Worm (Caenorhabditis elegans): Measurements from ENCODE around the gene irld-26.

The irld-26 gene

ce11 chrV:16225524-16226116 lies 20.6 kb downstream of the irld-26 start:
- TF ChIP-seq lsy-27 (tag; optimal IDR thresholded peaks at IDR 0.05; ENCODE audit: borderline replicate concordance, insufficient read depth) (peak; percentile 21), madf-3 (GFP tag; IDR thresholded peaks at IDR 0.05) (no peak), snpc-4 (GFP tag; optimal IDR thresholded peaks at IDR 0.05) (peak; percentile 89), snpc-4 (tag; optimal IDR thresholded peaks at IDR 0.05) (peak; percentile 82 to 97 (median 92)), fkh-3 (tag; optimal IDR thresholded peaks at IDR 0.05) (no peak), let-526 (GFP tag; IDR thresholded peaks at IDR 0.05) (no peak), F49E8.2 (tag; optimal IDR thresholded peaks at IDR 0.05; ENCODE audit: insufficient read depth) (peak; percentile 62), nfyb-1 (GFP tag; IDR thresholded peaks at IDR 0.05) (peak; percentile 42; the same call in 1 of the 2 replicates), Y56A3A.18 (GFP tag; IDR thresholded peaks at IDR 0.05) (0 out of 2 replicates have a peak, but pooled peaks have one; percentile 40), snpc-3.4 (tag; optimal IDR thresholded peaks at IDR 0.05) (peak; percentile 74), rpc-1 (optimal IDR thresholded peaks at IDR 0.05) (no peak), rpc-1 (tag; optimal IDR thresholded peaks at IDR 0.05) (peak; percentile 3), C06A6.2 (GFP tag; conservative IDR thresholded peaks at IDR 0.05) (no peak), ztf-25 (GFP tag; IDR thresholded peaks at IDR 0.05) (no peak), B0261.1 (tag; optimal IDR thresholded peaks at IDR 0.05) (peak; percentile 21), lin-26 (GFP tag; IDR thresholded peaks at IDR 0.05) (peak; percentile 82), lin-54 (GFP tag; optimal IDR thresholded peaks at IDR 0.05) (peak; percentile 16), gei-17 (GFP tag; optimal IDR thresholded peaks at IDR 0.05) (no peak), ceh-79 (tag; optimal IDR thresholded peaks at IDR 0.05) (no peak), tbp1 (GFP tag; optimal IDR thresholded peaks at IDR 0.05) (peak; percentile 70), mel-28 (tag; optimal IDR thresholded peaks at IDR 0.05; ENCODE audit: borderline replicate concordance) (no peak), Y53G8AR.9 (GFP tag; conservative IDR thresholded peaks at IDR 0.05) (0 out of 2 replicates have a peak, but pooled peaks have one; percentile 44), rec-8 (tag; optimal IDR thresholded peaks at IDR 0.05) (no peak), rcor-1 (GFP tag; IDR thresholded peaks at IDR 0.05) (0 out of 2 replicates have a peak, but pooled peaks have one; percentile 26), attf-6 (GFP tag; IDR thresholded peaks at IDR 0.05) (peak; percentile 96), B0019.2 (GFP tag; conservative IDR thresholded peaks at IDR 0.05) (no peak), snpc-1.1 (tag; optimal IDR thresholded peaks at IDR 0.05; ENCODE audit: insufficient read depth) (peak; percentile 92), B0336.3 (GFP tag; IDR thresholded peaks at IDR 0.05) (peak; percentile 65), zfh-2 (GFP tag; conservative IDR thresholded peaks at IDR 0.05) (0 out of 2 replicates have a peak, but pooled peaks have one; percentile 20), somi-1 (GFP tag; optimal IDR thresholded peaks at IDR 0.05) (no peak), T26A5.8 (tag; optimal IDR thresholded peaks at IDR 0.05) (no peak), F10E7.11 (tag; optimal IDR thresholded peaks at IDR 0.05) (no peak), ceh-100 (GFP tag; IDR thresholded peaks at IDR 0.05) (peak; percentile 40; the same call in 1 of the 2 replicates), F33H1.4 (GFP tag; IDR thresholded peaks at IDR 0.05) (peak; percentile 14; the same call in 1 of the 2 replicates), xnd-1 (tag; optimal IDR thresholded peaks at IDR 0.05) (peak; percentile 24), ets-4 (GFP tag; optimal IDR thresholded peaks at IDR 0.05) (no peak), ZK185.1 (tag; optimal IDR thresholded peaks at IDR 0.05; ENCODE audit: poor library complexity, severe bottlenecking) (no peak), ztf-6 (GFP tag; IDR thresholded peaks at IDR 0.05) (no peak), aptf-2 (GFP tag; conservative IDR thresholded peaks at IDR 0.05) (0 out of 2 replicates have a peak, but pooled peaks have one; percentile 29), C17E4.6 (GFP tag; IDR thresholded peaks at IDR 0.05) (no peak), lsl-1 (GFP tag; optimal IDR thresholded peaks at IDR 0.05) (peak; percentile 64), unc-130 (GFP tag; optimal IDR thresholded peaks at IDR 0.05) (peak; percentile 13), Y79H2A.3 (GFP tag; conservative IDR thresholded peaks at IDR 0.05) (no peak), egrh-3 (GFP tag; IDR thresholded peaks at IDR 0.05) (0 out of 2 replicates have a peak, but pooled peaks have one; percentile 28), madf-8 (GFP tag; conservative IDR thresholded peaks at IDR 0.05) (0 out of 2 replicates have a peak, but pooled peaks have one; percentile 11), aptf-3 (GFP tag; IDR thresholded peaks at IDR 0.05) (no peak), ztf-18 (tag; optimal IDR thresholded peaks at IDR 0.05) (peak; percentile 27)

All from whole organism, young adult.